Worm (Caenorhabditis elegans) whole organism, L4/young adult: ENCODE measurements around the gene gldi-8.

Experiments used
- dao-5 ChIP-seq: sonication (generic microtip); optimal IDR thresholded peaks from 2 replicates; lab custom pipeline; 2016; ENCODE audit warnings: missing genotype, missing genetic modification characterization, moderate library complexity, missing compliant biosample characterization
- him-1 ChIP-seq: sonication (generic microtip); optimal IDR thresholded peaks from 2 replicates; lab custom pipeline; 2016; ENCODE audit warnings: missing genotype, missing genetic modification reagents, missing genetic modification characterization, missing compliant biosample characterization

- TF ChIP-seq him-1 (tag; lab: Kevin White, UChicago) (no peak), dao-5 (tag; lab: Kevin White, UChicago) (no peak)
These were observed 30.6 kb downstream of the gldi-8 start for ce11 chrIII:12568962-12569361.
